Worm (Caenorhabditis elegans) whole organism, early embryonic: ENCODE results near the gene C02F5.3.

Experiments
- B0310.2 ChIP-seq: sonication (generic microtip); optimal IDR thresholded peaks from 2 replicates; lab custom pipeline; 2016; ENCODE audit warnings: mild to moderate bottlenecking, missing genetic modification characterization, missing compliant biosample characterization
- F13C5.2 ChIP-seq: sonication (generic microtip); optimal IDR thresholded peaks from 2 replicates; lab custom pipeline; 2017; ENCODE audit warnings: mild to moderate bottlenecking, missing genetic modification characterization, inconsistent platforms, missing compliant biosample characterization
- aly-1 ChIP-seq: sonication (generic microtip); optimal IDR thresholded peaks from 2 replicates; lab custom pipeline; 2016; ENCODE audit warnings: missing genetic modification characterization, missing compliant biosample characterization
- ama-1 ChIP-seq: fragments of 150-350 bp; optimal IDR thresholded peaks from 2 replicates; lab custom pipeline; 2014
- ceh-13 ChIP-seq: fragments of 200-800 bp; sonication (Bioruptor generic); optimal IDR thresholded peaks from 2 replicates; lab custom pipeline; 2018; ENCODE audit warnings: mild to moderate bottlenecking, missing genetic modification characterization, missing compliant biosample characterization
- ceh-36 ChIP-seq: sonication (generic microtip); optimal IDR thresholded peaks from 2 replicates; lab custom pipeline; 2016; ENCODE audit warnings: missing genetic modification characterization, inconsistent platforms, missing compliant biosample characterization
- ets-7 ChIP-seq: sonication (generic microtip); optimal IDR thresholded peaks from 2 replicates; lab custom pipeline; 2016; ENCODE audit warnings: missing genotype, missing genetic modification characterization, missing compliant biosample characterization
- flt-1 ChIP-seq: fragments of 200-800 bp; sonication (Bioruptor generic); IDR thresholded peaks from 2 replicates; pipeline ENCODE4 v1.3.6; 2022; ENCODE audit warnings: missing genetic modification characterization, missing compliant biosample characterization
- hmbx-1 ChIP-seq: sonication (generic microtip); optimal IDR thresholded peaks from 2 replicates; lab custom pipeline; 2016; ENCODE audit warnings: mild to moderate bottlenecking, missing genetic modification characterization, missing compliant biosample characterization
- hmg-4 ChIP-seq: fragments of 200-800 bp; sonication (Bioruptor generic); optimal IDR thresholded peaks from 2 replicates; lab custom pipeline; 2018; ENCODE audit warnings: mild to moderate bottlenecking, missing genetic modification characterization, missing compliant biosample characterization
- hnd-1 ChIP-seq: sonication (generic microtip); optimal IDR thresholded peaks from 2 replicates; lab custom pipeline; 2016; ENCODE audit warnings: missing genetic modification characterization, missing compliant biosample characterization
- pes-1 ChIP-seq: fragments of 200-800 bp; sonication (Bioruptor generic); IDR thresholded peaks from 2 replicates; pipeline ENCODE4 v1.3.6; 2022; ENCODE audit warnings: missing genetic modification reagents, missing genetic modification characterization, missing compliant biosample characterization
- scrt-1 ChIP-seq: fragments of 200-800 bp; sonication (Bioruptor generic); IDR thresholded peaks from 2 replicates; pipeline ENCODE4 v1.3.6; 2022; ENCODE audit warnings: missing genetic modification characterization, missing compliant biosample characterization
- sea-1 ChIP-seq: fragments of 200-800 bp; sonication (Bioruptor generic); conservative IDR thresholded peaks from 2 replicates; pipeline ENCODE4 v1.3.6; 2022; ENCODE audit warnings: missing genetic modification characterization, missing compliant biosample characterization
- tbx-11 ChIP-seq: fragments of 200-800 bp; sonication (Bioruptor generic); IDR thresholded peaks from 2 replicates; pipeline ENCODE4 v1.3.6; 2022; ENCODE audit warnings: missing genetic modification characterization, missing compliant biosample characterization
- tbx-37 ChIP-seq: fragments of 200-800 bp; sonication (Bioruptor generic); conservative IDR thresholded peaks from 2 replicates; pipeline ENCODE4 v1.3.6; 2022; ENCODE audit warnings: missing genetic modification reagents, missing genetic modification characterization, missing compliant biosample characterization
- tra-4 ChIP-seq: sonication (generic microtip); optimal IDR thresholded peaks from 2 replicates; lab custom pipeline; 2017; ENCODE audit warnings: missing genetic modification characterization, missing compliant biosample characterization

Gene C02F5.3

ce11 chrIII:8245591-8245990 is at the start of gene C02F5.3:
TSS of gene C02F5.3 (plus strand) at chrIII:8245891.
- TF ChIP-seq sea-1 (GFP tag; lab: Robert Waterston, UW) (no peak), tbx-11 (GFP tag; lab: Robert Waterston, UW) (no peak), ceh-36 (tag; lab: Kevin White, UChicago) (no peak), ceh-13 (GFP tag; lab: Kevin White, UChicago) (no peak), tra-4 (tag; lab: Kevin White, UChicago) (no peak), tbx-37 (GFP tag; lab: Robert Waterston, UW) (no peak), pes-1 (GFP tag; lab: Robert Waterston, UW) (no peak), F13C5.2 (tag; lab: Kevin White, UChicago) (no peak)

ce11 chrIII:8199060-8199459 is 46.6 kb upstream of the C02F5.3 start:
- TF ChIP-seq F13C5.2 (tag; lab: Kevin White, UChicago) (no peak), ceh-13 (GFP tag; lab: Kevin White, UChicago) (no peak), ceh-36 (tag; lab: Kevin White, UChicago) (no peak), B0310.2 (no peak), tbx-37 (GFP tag; lab: Robert Waterston, UW) (no peak), ets-7 (no peak), scrt-1 (GFP tag; lab: Robert Waterston, UW) (no peak), hnd-1 (tag; lab: Kevin White, UChicago) (no peak), tra-4 (tag; lab: Kevin White, UChicago) (no peak), flt-1 (GFP tag; lab: Robert Waterston, UW) (no peak), sea-1 (GFP tag; lab: Robert Waterston, UW) (no peak), hmbx-1 (no peak), ama-1 (no peak), pes-1 (GFP tag; lab: Robert Waterston, UW) (no peak), hmg-4 (GFP tag; lab: Kevin White, UChicago) (no peak), aly-1 (tag; lab: Kevin White, UChicago) (no peak), tbx-11 (GFP tag; lab: Robert Waterston, UW) (no peak)

- TF ChIP-seq hmbx-1, result no peak
- TF ChIP-seq sea-1 (GFP tag; lab: Robert Waterston, UW), result no peak
- TF ChIP-seq hmg-4 (GFP tag; lab: Kevin White, UChicago), result no peak
- TF ChIP-seq ceh-13 (GFP tag; lab: Kevin White, UChicago), result no peak
- TF ChIP-seq scrt-1 (GFP tag; lab: Robert Waterston, UW), result no peak
- no peak for TF ChIP-seq B0310.2
- TF ChIP-seq F13C5.2 (tag; lab: Kevin White, UChicago), result no peak
- no peak for TF ChIP-seq tra-4 (tag; lab: Kevin White, UChicago)
- TF ChIP-seq tbx-37 (GFP tag; lab: Robert Waterston, UW), result no peak
- TF ChIP-seq ama-1, result no peak
- TF ChIP-seq pes-1 (GFP tag; lab: Robert Waterston, UW), result no peak
- no peak for TF ChIP-seq ceh-36 (tag; lab: Kevin White, UChicago)
- TF ChIP-seq aly-1 (tag; lab: Kevin White, UChicago), result no peak
- no peak for TF ChIP-seq flt-1 (GFP tag; lab: Robert Waterston, UW)
These were observed 44.6 kb upstream of the C02F5.3 start, which contains the start of gene unc-36 for ce11 chrIII:8201117-8201516. TSS of gene unc-36 (minus strand) at chrIII:8201217.

- TF ChIP-seq scrt-1 (GFP tag; lab: Robert Waterston, UW) (no peak), ceh-13 (GFP tag; lab: Kevin White, UChicago) (no peak), ceh-36 (tag; lab: Kevin White, UChicago) (peak; percentile 0)
These were observed 43.9 kb upstream of the C02F5.3 start for ce11 chrIII:8201760-8202159.

ce11 chrIII:8202754-8203153 is 42.9 kb upstream of the C02F5.3 start, which contains the start of gene snb-5:
TSS of gene snb-5 (plus strand) at chrIII:8203054.
- TF ChIP-seq tra-4 (tag; lab: Kevin White, UChicago), result no peak
- TF ChIP-seq ceh-36 (tag; lab: Kevin White, UChicago), result no peak
- TF ChIP-seq tbx-37 (GFP tag; lab: Robert Waterston, UW), result no peak
- no peak for TF ChIP-seq hmbx-1
- no peak for TF ChIP-seq aly-1 (tag; lab: Kevin White, UChicago)
- TF ChIP-seq ceh-13 (GFP tag; lab: Kevin White, UChicago), result no peak
- TF ChIP-seq hmg-4 (GFP tag; lab: Kevin White, UChicago), result no peak
- TF ChIP-seq scrt-1 (GFP tag; lab: Robert Waterston, UW), result no peak
- no peak for TF ChIP-seq hnd-1 (tag; lab: Kevin White, UChicago)
- TF ChIP-seq F13C5.2 (tag; lab: Kevin White, UChicago), result no peak
- no peak for TF ChIP-seq pes-1 (GFP tag; lab: Robert Waterston, UW)
- TF ChIP-seq B0310.2, result no peak
- no peak for TF ChIP-seq tbx-11 (GFP tag; lab: Robert Waterston, UW)
- TF ChIP-seq flt-1 (GFP tag; lab: Robert Waterston, UW), result no peak
- no peak for TF ChIP-seq ets-7
- TF ChIP-seq ama-1, result no peak
- no peak for TF ChIP-seq sea-1 (GFP tag; lab: Robert Waterston, UW)

DNA sequence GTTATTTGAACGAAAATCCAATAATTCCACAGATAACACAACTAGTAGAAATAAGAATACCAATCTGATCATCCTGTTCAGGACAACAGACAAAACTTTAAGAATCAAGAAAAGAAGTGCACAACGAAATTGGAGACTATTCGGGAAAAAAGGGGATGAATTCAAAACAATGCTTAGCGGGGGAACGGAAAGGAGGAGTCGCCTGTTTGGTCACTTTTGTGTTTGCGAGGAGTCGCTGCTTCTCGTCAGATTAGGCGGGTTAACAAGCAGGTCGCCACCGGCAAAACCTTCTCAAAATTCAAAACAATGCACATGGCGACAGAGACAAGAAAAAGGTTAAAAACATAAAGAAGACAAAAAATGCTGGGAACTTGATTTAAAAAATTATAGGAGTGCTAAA is 35.9 kb upstream of the C02F5.3 start, which contains the start of gene C30A5.10:
Gene C30A5.10, minus strand, starts transcription at position 101 of the 400 bp plus-strand sequence.
- no peak for TF ChIP-seq hmg-4 (GFP tag; lab: Kevin White, UChicago)
- no peak for TF ChIP-seq ceh-13 (GFP tag; lab: Kevin White, UChicago)
- TF ChIP-seq ceh-36 (tag; lab: Kevin White, UChicago), result no peak
- no peak for TF ChIP-seq pes-1 (GFP tag; lab: Robert Waterston, UW)
- no peak for TF ChIP-seq hmbx-1
- TF ChIP-seq aly-1 (tag; lab: Kevin White, UChicago), result no peak
- no peak for TF ChIP-seq tbx-37 (GFP tag; lab: Robert Waterston, UW)

- no peak for TF ChIP-seq flt-1 (GFP tag; lab: Robert Waterston, UW)
- TF ChIP-seq tbx-11 (GFP tag; lab: Robert Waterston, UW), result no peak
- TF ChIP-seq hnd-1 (tag; lab: Kevin White, UChicago), result no peak
- TF ChIP-seq ets-7, result no peak
- TF ChIP-seq hmbx-1, result no peak
- no peak for TF ChIP-seq tra-4 (tag; lab: Kevin White, UChicago)
- TF ChIP-seq aly-1 (tag; lab: Kevin White, UChicago), result no peak
- TF ChIP-seq ceh-13 (GFP tag; lab: Kevin White, UChicago), result no peak
- no peak for TF ChIP-seq F13C5.2 (tag; lab: Kevin White, UChicago)
- TF ChIP-seq ceh-36 (tag; lab: Kevin White, UChicago), result no peak
- no peak for TF ChIP-seq pes-1 (GFP tag; lab: Robert Waterston, UW)
- TF ChIP-seq sea-1 (GFP tag; lab: Robert Waterston, UW), result no peak
- TF ChIP-seq B0310.2, result no peak
- no peak for TF ChIP-seq tbx-37 (GFP tag; lab: Robert Waterston, UW)
These were observed 34.1 kb upstream of the C02F5.3 start for ce11 chrIII:8211562-8211961.
